Comparison of ENCODE assay signal across 5 fruit fly cellular contexts in the genomic region with DNA sequence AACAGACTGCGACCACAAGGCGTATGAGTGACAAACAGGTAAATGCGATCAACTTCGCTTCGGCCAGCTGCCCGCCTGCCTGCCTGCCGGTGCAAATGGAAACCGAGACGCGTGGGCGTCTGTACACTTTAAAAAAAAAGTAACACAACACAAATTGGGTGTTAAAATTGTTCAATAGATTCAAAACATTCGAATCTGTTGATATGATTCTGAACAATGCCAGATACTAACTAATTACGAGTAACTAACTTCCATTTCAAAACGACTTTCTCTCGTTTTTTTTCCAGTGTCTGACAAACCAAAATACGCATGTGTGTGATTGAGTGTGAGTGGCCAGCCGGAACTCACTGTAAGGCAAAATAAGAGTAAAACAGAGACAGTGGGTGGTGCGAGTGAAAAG.
TF ChIP-seq lines count a peak whose summit lies in the region.

No protein-coding gene starts in this region.

TF ChIP-seq in whole organism, adult, 20 proteins besides CTCF, POLR2A, EP300 and RAD21 (continued from another document):
- TF ChIP-seq CG14711 (tag; optimal IDR thresholded peaks at IDR 0.05; lab: Kevin White, UChicago) (peak; percentile 49), Mnt (GFP tag; optimal IDR thresholded peaks at IDR 0.05; lab: Kevin White, UChicago) (no peak)

TF ChIP-seq in whole organism, embryonic, 481 proteins besides CTCF, POLR2A, EP300 and RAD21 (continued from another document and continues in another):
- TF ChIP-seq Dll (GFP tag; IDR thresholded peaks at IDR 0.05; lab: Robert Waterston, UW; ENCODE audit: partially characterized antibody), result no peak
- TF ChIP-seq CG18476 (GFP tag; optimal IDR thresholded peaks at IDR 0.05; lab: Kevin White, UChicago), result peak; percentile 77
- peak; percentile 91 for TF ChIP-seq NK7.1 (GFP tag; optimal IDR thresholded peaks at IDR 0.05; lab: Kevin White, UChicago)
- TF ChIP-seq Sox100B (GFP tag; optimal IDR thresholded peaks at IDR 0.05; lab: Kevin White, UChicago), result peak; percentile 85
- TF ChIP-seq Sry-β (GFP tag; optimal IDR thresholded peaks at IDR 0.05; lab: Kevin White, UChicago), result no peak
- TF ChIP-seq Dek (tag; optimal IDR thresholded peaks at IDR 0.05; lab: Kevin White, UChicago), result peak; percentile 71
- TF ChIP-seq CG4328 (GFP tag; optimal IDR thresholded peaks at IDR 0.05; lab: Kevin White, UChicago), result peak; percentile 78
- TF ChIP-seq mld (GFP tag; IDR thresholded peaks at IDR 0.05; lab: Robert Waterston, UW; ENCODE audit: partially characterized antibody), result no peak
- TF ChIP-seq CG10959 (GFP tag; IDR thresholded peaks at IDR 0.05; lab: Robert Waterston, UW), result peak; percentile 60
- TF ChIP-seq CG16779 (GFP tag; IDR thresholded peaks at IDR 0.05; lab: Robert Waterston, UW), result peak; percentile 84
- peak; percentile 70 for TF ChIP-seq unpg (GFP tag; optimal IDR thresholded peaks at IDR 0.05; lab: Kevin White, UChicago)
- peak; percentile 96 for TF ChIP-seq sens (GFP tag; lab: Kevin White, UChicago)
- TF ChIP-seq lov (optimal IDR thresholded peaks at IDR 0.05; lab: Kevin White, UChicago), result no peak
- TF ChIP-seq lov (GFP tag; IDR thresholded peaks at IDR 0.05; lab: Robert Waterston, UW), result peak; percentile 73; the same call in 1 of the 3 replicates
- no peak for TF ChIP-seq CG14860 (GFP tag; IDR thresholded peaks at IDR 0.05; lab: Robert Waterston, UW; ENCODE audit: partially characterized antibody)
- no peak for TF ChIP-seq zf30C (GFP tag; optimal IDR thresholded peaks at IDR 0.05; lab: Kevin White, UChicago)
- TF ChIP-seq repo (GFP tag; optimal IDR thresholded peaks at IDR 0.05; lab: Kevin White, UChicago), result peak; percentile 87
- no peak for TF ChIP-seq fd102C (GFP tag; optimal IDR thresholded peaks at IDR 0.05; lab: Kevin White, UChicago)
- TF ChIP-seq BtbVII (GFP tag; optimal IDR thresholded peaks at IDR 0.05; lab: Kevin White, UChicago), result peak; percentile 88
- TF ChIP-seq CG11247 (GFP tag; IDR thresholded peaks at IDR 0.05; lab: Robert Waterston, UW), result peak; percentile 85
- TF ChIP-seq gcm2 (GFP tag; optimal IDR thresholded peaks at IDR 0.05; lab: Kevin White, UChicago), result no peak
- peak; percentile 86 for TF ChIP-seq luna (GFP tag; optimal IDR thresholded peaks at IDR 0.05; lab: Kevin White, UChicago)
- TF ChIP-seq ab (GFP tag; optimal IDR thresholded peaks at IDR 0.05; lab: Kevin White, UChicago), result no peak
- peak; percentile 53 for TF ChIP-seq dm (GFP tag; optimal IDR thresholded peaks at IDR 0.05; lab: Kevin White, UChicago)
- TF ChIP-seq pfk (GFP tag; optimal IDR thresholded peaks at IDR 0.05; lab: Kevin White, UChicago), result no peak
- TF ChIP-seq CG18262 (tag; optimal IDR thresholded peaks at IDR 0.05; lab: Kevin White, UChicago), result peak; percentile 78
- TF ChIP-seq Elba2 (GFP tag; optimal IDR thresholded peaks at IDR 0.05; lab: Kevin White, UChicago), result no peak
- TF ChIP-seq hb (GFP tag; IDR thresholded peaks at IDR 0.05; lab: Robert Waterston, UW; ENCODE audit: partially characterized antibody), result no peak
- peak; percentile 52 for TF ChIP-seq CG1529 (GFP tag; optimal IDR thresholded peaks at IDR 0.05; lab: Kevin White, UChicago)
- no peak for TF ChIP-seq usp (GFP tag; optimal IDR thresholded peaks at IDR 0.05; lab: Kevin White, UChicago)
- TF ChIP-seq H15 (GFP tag; IDR thresholded peaks at IDR 0.05; lab: Robert Waterston, UW), result peak; percentile 89

TF ChIP-seq in whole organism, prepupa, 60 proteins besides CTCF, POLR2A, EP300 and RAD21 (continued from another document and continues in another):
- TF ChIP-seq svp (GFP tag; lab: Kevin White, UChicago) (no peak), CG1621 (tag; optimal IDR thresholded peaks at IDR 0.05; lab: Kevin White, UChicago) (no peak), OdsH (GFP tag; optimal IDR thresholded peaks at IDR 0.05; lab: Kevin White, UChicago) (no peak), cyc (GFP tag; optimal IDR thresholded peaks at IDR 0.05; lab: Kevin White, UChicago) (peak; percentile 96), Eip78C (GFP tag; lab: Kevin White, UChicago) (peak; percentile 98), CG6276 (GFP tag; optimal IDR thresholded peaks at IDR 0.05; lab: Kevin White, UChicago) (peak; percentile 94), CG10631 (GFP tag; optimal IDR thresholded peaks at IDR 0.05; lab: Kevin White, UChicago) (peak; percentile 77), salr (GFP tag; optimal IDR thresholded peaks at IDR 0.05; lab: Kevin White, UChicago) (peak in 1 of 2 experiments; percentile 32), CG3032 (tag; optimal IDR thresholded peaks at IDR 0.05; lab: Kevin White, UChicago) (peak; percentile 67), Smox (GFP tag; optimal IDR thresholded peaks at IDR 0.05; lab: Kevin White, UChicago) (no peak), Blimp-1 (GFP tag; optimal IDR thresholded peaks at IDR 0.05; lab: Kevin White, UChicago) (peak; percentile 70), CG8319 (GFP tag; optimal IDR thresholded peaks at IDR 0.05; lab: Kevin White, UChicago) (peak; percentile 85), Hr38 (GFP tag; optimal IDR thresholded peaks at IDR 0.05; lab: Kevin White, UChicago) (peak; percentile 61), Sox15 (GFP tag; optimal IDR thresholded peaks at IDR 0.05; lab: Kevin White, UChicago) (peak; percentile 72), Ets21C (GFP tag; optimal IDR thresholded peaks at IDR 0.05; lab: Kevin White, UChicago) (no peak), net (GFP tag; optimal IDR thresholded peaks at IDR 0.05; lab: Kevin White, UChicago) (peak; percentile 89), CG6808 (GFP tag; optimal IDR thresholded peaks at IDR 0.05; lab: Kevin White, UChicago) (peak; percentile 74), topi (GFP tag; optimal IDR thresholded peaks at IDR 0.05; lab: Kevin White, UChicago) (peak; percentile 95), Eip75B (GFP tag; optimal IDR thresholded peaks at IDR 0.05; lab: Kevin White, UChicago) (no peak), CG11294 (GFP tag; IDR thresholded peaks at IDR 0.05; lab: Robert Waterston, UW) (peak; percentile 93), eg (GFP tag; IDR thresholded peaks at IDR 0.05; lab: Robert Waterston, UW) (peak; percentile 98), dsx (GFP tag; optimal IDR thresholded peaks at IDR 0.05; lab: Kevin White, UChicago; ENCODE audit: poor library complexity, severe bottlenecking) (peak; percentile 66), vri (GFP tag; optimal IDR thresholded peaks at IDR 0.05; lab: Kevin White, UChicago) (peak; percentile 69), fd85E (GFP tag; optimal IDR thresholded peaks at IDR 0.05; lab: Kevin White, UChicago) (peak; percentile 80), Hr39 (GFP tag; optimal IDR thresholded peaks at IDR 0.05; lab: Kevin White, UChicago) (no peak), achi (GFP tag; optimal IDR thresholded peaks at IDR 0.05; lab: Kevin White, UChicago) (peak; percentile 93), CG31627 (GFP tag; optimal IDR thresholded peaks at IDR 0.05; lab: Kevin White, UChicago) (peak; percentile 89), acj6 (GFP tag; optimal IDR thresholded peaks at IDR 0.05; lab: Kevin White, UChicago) (no peak), esn (GFP tag; optimal IDR thresholded peaks at IDR 0.05; lab: Kevin White, UChicago) (peak; percentile 87), CG10669 (GFP tag; optimal IDR thresholded peaks at IDR 0.05; lab: Kevin White, UChicago) (peak; percentile 82), CG16779 (tag; optimal IDR thresholded peaks at IDR 0.05; lab: Kevin White, UChicago) (peak; percentile 74), spab (GFP tag; optimal IDR thresholded peaks at IDR 0.05; lab: Kevin White, UChicago) (peak; percentile 69), CG34406 (GFP tag; optimal IDR thresholded peaks at IDR 0.05; lab: Kevin White, UChicago) (no peak)

TF ChIP-seq in whole organism, pupa, 21 proteins besides CTCF, POLR2A, EP300 and RAD21 (continued from another document):
- peak; percentile 68 for TF ChIP-seq CG9948 (tag; optimal IDR thresholded peaks at IDR 0.05; lab: Kevin White, UChicago)

TF ChIP-seq in whole organism, wandering third instar larva, 38 proteins besides CTCF, POLR2A, EP300 and RAD21 (continued from another document):
- TF ChIP-seq GATAd (GFP tag; optimal IDR thresholded peaks at IDR 0.05; lab: Kevin White, UChicago), result peak; percentile 52
- peak; percentile 98 for TF ChIP-seq h (GFP tag; optimal IDR thresholded peaks at IDR 0.05; lab: Kevin White, UChicago)
- peak; percentile 71 for TF ChIP-seq Jra (GFP tag; optimal IDR thresholded peaks at IDR 0.05; lab: Kevin White, UChicago)
- TF ChIP-seq psq (GFP tag; optimal IDR thresholded peaks at IDR 0.05; lab: Kevin White, UChicago), result peak; percentile 75
- peak; percentile 79 for TF ChIP-seq sage (GFP tag; optimal IDR thresholded peaks at IDR 0.05; lab: Kevin White, UChicago)
- TF ChIP-seq tai (GFP tag; optimal IDR thresholded peaks at IDR 0.05; lab: Kevin White, UChicago), result peak; percentile 70
- no peak for TF ChIP-seq Abd-B (GFP tag; optimal IDR thresholded peaks at IDR 0.05; lab: Kevin White, UChicago)
TF ChIP-seq in whole organism, wandering third instar larva: peak in this region for 22.
